Fruit fly (Drosophila melanogaster) whole organism, prepupa: ENCODE results near the gene CG9368.

Source experiments
- Blimp-1 ChIP-seq: fragments of 200-800 bp; sonication (Bioruptor generic); optimal IDR thresholded peaks from 3 replicates; lab custom pipeline; 2017; ENCODE audit warnings: missing biosample characterization, missing genetic modification characterization, mild to moderate bottlenecking, moderate library complexity, missing genetic modification reagents
- CG31627 ChIP-seq: fragments of 200-800 bp; sonication (Bioruptor generic); optimal IDR thresholded peaks from 3 replicates; lab custom pipeline; 2016; ENCODE audit warnings: missing biosample characterization, missing genetic modification characterization
- Hr39 ChIP-seq: fragments of 200-800 bp; sonication (Bioruptor generic); optimal IDR thresholded peaks from 2 replicates; lab custom pipeline; 2016; ENCODE audit warnings: missing biosample characterization, missing genetic modification characterization
- Sox14 ChIP-seq: fragments of 200-800 bp; sonication (Bioruptor generic); optimal IDR thresholded peaks from 3 replicates; lab custom pipeline; 2016; ENCODE audit warnings: missing biosample characterization, missing genetic modification characterization
- achi ChIP-seq: fragments of 200-800 bp; sonication (Bioruptor generic); optimal IDR thresholded peaks from 3 replicates; lab custom pipeline; 2016; ENCODE audit warnings: missing biosample characterization, missing genetic modification characterization
- cyc ChIP-seq: fragments of 200-800 bp; sonication (Bioruptor generic); optimal IDR thresholded peaks from 3 replicates; lab custom pipeline; 2016; ENCODE audit warnings: missing biosample characterization, missing genetic modification characterization
- dac ChIP-seq: fragments of 200-800 bp; sonication (Bioruptor generic); optimal IDR thresholded peaks from 2 replicates; lab custom pipeline; 2017; ENCODE audit warnings: missing biosample characterization, mild to moderate bottlenecking, missing genetic modification characterization
- eg ChIP-seq: fragments of 200-800 bp; sonication (Bioruptor generic); IDR thresholded peaks from 3 replicates; pipeline ENCODE4 v1.3.6; 2022; ENCODE audit warnings: missing biosample characterization, missing genetic modification characterization
- fd85E ChIP-seq: fragments of 200-800 bp; sonication (Bioruptor generic); optimal IDR thresholded peaks from 3 replicates; lab custom pipeline; 2016; ENCODE audit warnings: missing biosample characterization, missing genetic modification characterization

- TF ChIP-seq CG31627 (GFP tag; lab: Kevin White, UChicago) = no peak
- no peak for TF ChIP-seq achi (GFP tag; lab: Kevin White, UChicago)
- no peak for TF ChIP-seq cyc (GFP tag; lab: Kevin White, UChicago)
- TF ChIP-seq dac (GFP tag; lab: Kevin White, UChicago) = no peak
- no peak for TF ChIP-seq Sox14 (GFP tag; lab: Kevin White, UChicago)
- TF ChIP-seq fd85E (GFP tag; lab: Kevin White, UChicago) = no peak
- TF ChIP-seq Hr39 (GFP tag; lab: Kevin White, UChicago) = no peak
- no peak for TF ChIP-seq Blimp-1 (GFP tag; lab: Kevin White, UChicago)
- TF ChIP-seq eg (GFP tag; lab: Robert Waterston, UW) = no peak
Observed at dm6 chr3L:19559171-19559570, 42.3 kb upstream of the CG9368 start.
